Fruit fly (Drosophila melanogaster) whole organism, wandering third instar larva: Measurements from ENCODE around the gene Atat.

Experiments used
- Abd-B ChIP-seq: fragments of >200 bp; optimal IDR thresholded peaks from 2 replicates; lab custom pipeline; 2017; ENCODE audit warnings: missing biosample characterization, missing genetic modification characterization
- Dfd ChIP-seq: fragments of >200 bp; optimal IDR thresholded peaks from 2 replicates; lab custom pipeline; 2017; ENCODE audit warnings: missing biosample characterization, missing genetic modification characterization
- OdsH ChIP-seq: fragments of 200-800 bp; sonication (Bioruptor generic); optimal IDR thresholded peaks from 2 replicates; lab custom pipeline; 2016; ENCODE audit warnings: missing biosample characterization, mild to moderate bottlenecking, missing genetic modification characterization
- fru ChIP-seq: fragments of 200-800 bp; sonication (Bioruptor generic); optimal IDR thresholded peaks from 3 replicates; lab custom pipeline; 2016; ENCODE audit warnings: missing biosample characterization, mild to moderate bottlenecking, missing genetic modification characterization
- psq ChIP-seq: fragments of 200-800 bp; sonication (Bioruptor generic); optimal IDR thresholded peaks from 3 replicates; lab custom pipeline; 2017; ENCODE audit warnings: missing biosample characterization, mild to moderate bottlenecking, missing genetic modification characterization, moderate library complexity

DNA sequence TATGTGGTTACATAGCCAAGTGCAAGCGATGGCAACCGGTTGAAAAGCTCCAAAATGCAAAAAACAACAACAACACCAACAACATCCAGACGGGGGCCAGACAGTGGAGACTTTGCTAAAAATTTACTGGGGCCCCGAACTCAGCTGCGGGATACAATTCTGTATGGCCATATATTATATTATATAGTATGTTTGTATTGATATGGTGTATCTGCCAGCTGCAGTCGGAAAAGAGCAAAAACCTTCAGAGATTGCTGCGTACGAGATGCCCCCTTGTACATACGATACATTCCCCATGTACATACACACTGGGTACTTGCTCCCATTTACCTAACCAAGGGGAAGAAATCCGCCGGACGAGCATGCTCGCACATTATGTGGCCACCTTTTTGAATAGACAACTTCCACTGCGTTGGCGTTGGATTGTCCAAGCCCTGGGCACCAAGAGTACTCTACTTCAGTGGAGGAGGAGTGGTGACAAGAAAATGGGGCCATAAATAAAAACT is 46.2 kb downstream of the Atat start:
- TF ChIP-seq Dfd: no peak
- no peak for TF ChIP-seq fru (GFP tag; lab: Kevin White, UChicago)
- no peak for TF ChIP-seq Abd-B (GFP tag; lab: Kevin White, UChicago)
- no peak for TF ChIP-seq psq (GFP tag; lab: Kevin White, UChicago)
- TF ChIP-seq OdsH (GFP tag; lab: Kevin White, UChicago): no peak
